Worm (Caenorhabditis elegans): ENCODE measurements around the gene unc-116.

DNA sequence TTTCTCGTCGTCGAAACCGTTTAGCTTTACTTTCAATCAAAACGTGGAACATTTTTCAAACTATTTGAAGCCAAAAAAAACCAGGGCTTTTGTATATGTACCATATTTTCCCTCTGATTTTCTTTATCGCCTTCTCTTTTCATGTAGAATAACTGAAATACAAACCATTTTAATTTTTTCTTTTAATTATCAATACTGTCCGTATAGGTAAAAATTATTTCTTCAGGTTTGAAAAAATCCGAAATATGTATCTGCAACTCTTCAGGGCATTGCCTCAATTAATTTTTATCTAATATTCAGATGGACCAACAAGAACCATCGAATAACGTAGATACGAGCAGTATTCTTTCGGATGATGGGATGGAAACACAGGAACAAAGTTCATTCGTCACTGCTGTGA is 20.0 kb upstream of the unc-116 start, which contains the start of gene met-2:
- TF ChIP-seq ZK546.5 (tag; optimal IDR thresholded peaks at IDR 0.05), result no peak
- no peak for TF ChIP-seq R02D3.7 (tag; optimal IDR thresholded peaks at IDR 0.05)
- no peak for TF ChIP-seq aly-2 (tag; optimal IDR thresholded peaks at IDR 0.05)
- no peak for TF ChIP-seq unc-62 (GFP tag; optimal IDR thresholded peaks at IDR 0.05)
- no peak for TF ChIP-seq nhr-6 (tag; optimal IDR thresholded peaks at IDR 0.05)
- TF ChIP-seq elt-3 (tag; optimal IDR thresholded peaks at IDR 0.05), result no peak

Data from whole organism, L2 larva.